Worm (Caenorhabditis elegans): ENCODE measurements around the gene irld-47.

irld-47 gene

DNA sequence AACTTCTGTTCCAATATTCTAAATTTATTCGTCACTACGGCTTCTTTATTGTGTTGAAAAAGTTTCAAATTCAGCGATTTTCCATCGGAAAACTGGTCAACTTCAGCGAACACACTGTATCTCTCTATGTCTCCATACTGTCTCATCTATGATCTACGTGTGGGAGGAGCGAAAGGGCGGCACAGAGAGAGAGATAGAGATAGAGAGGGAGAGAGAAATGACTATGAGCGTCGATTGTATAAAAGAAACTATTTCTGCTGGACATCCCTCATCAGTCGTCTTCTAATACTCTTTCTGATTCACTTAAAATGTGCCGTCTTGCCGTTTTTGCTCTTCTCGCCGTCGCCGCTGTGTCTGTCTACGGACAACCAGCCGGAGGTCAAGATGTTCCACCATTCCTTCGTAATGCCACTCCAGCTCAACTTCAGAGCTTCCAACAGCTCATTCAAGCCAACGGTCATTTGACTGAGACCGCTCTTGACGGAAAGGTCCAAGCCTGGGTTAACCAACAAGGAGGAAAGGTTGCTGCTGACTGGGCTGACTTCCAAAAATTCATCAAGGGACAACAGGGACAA lies 31.9 kb downstream of the irld-47 start, which contains the start of gene srlf-1:
TSS of gene srlf-1 (plus strand) at position 268 of the 575 bp plus-strand sequence.
- TF ChIP-seq rbr-2 (tag; optimal IDR thresholded peaks at IDR 0.05) (no peak), hlh-11 (tag; optimal IDR thresholded peaks at IDR 0.05) (peak; percentile 14), nhr-28 (tag; optimal IDR thresholded peaks at IDR 0.05) (peak; percentile 34), lin-38 (GFP tag; IDR thresholded peaks at IDR 0.05) (no peak), gei-8 (GFP tag; optimal IDR thresholded peaks at IDR 0.05) (peak; percentile 16), snpc-4 (tag; optimal IDR thresholded peaks at IDR 0.05) (no peak), ama-1 (optimal IDR thresholded peaks at IDR 0.05) (peak; percentile 90), mxl-2 (GFP tag; conservative IDR thresholded peaks at IDR 0.05) (0 out of 2 replicates have a peak, but pooled peaks have one; percentile 34)

DNA sequence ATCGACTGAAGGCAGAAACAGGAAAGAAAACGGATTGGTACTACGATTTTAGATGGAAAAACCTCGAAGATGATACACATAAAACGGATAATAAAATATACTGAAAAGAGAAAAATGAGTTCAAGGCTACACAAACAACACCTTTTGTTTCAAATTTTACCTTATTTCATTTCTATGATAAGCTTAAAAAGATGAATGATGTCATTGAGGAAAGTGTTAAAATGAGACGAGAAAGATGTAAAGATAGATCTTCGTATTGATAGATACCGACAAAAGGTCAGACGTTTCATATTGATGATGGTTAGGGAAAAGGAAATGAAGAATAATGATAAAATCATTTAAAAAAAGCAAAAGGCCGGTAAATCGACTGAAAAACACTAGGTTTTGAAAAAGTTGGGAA lies 32.7 kb downstream of the irld-47 start:
- TF ChIP-seq unc-62 (GFP tag; optimal IDR thresholded peaks at IDR 0.05 in 1 of 2): peak in 1 of 2 experiments; percentile 58
- no peak for TF ChIP-seq unc-62 (tag; optimal IDR thresholded peaks at IDR 0.05)
- no peak for TF ChIP-seq spr-3 (GFP tag; optimal IDR thresholded peaks at IDR 0.05)

DNA sequence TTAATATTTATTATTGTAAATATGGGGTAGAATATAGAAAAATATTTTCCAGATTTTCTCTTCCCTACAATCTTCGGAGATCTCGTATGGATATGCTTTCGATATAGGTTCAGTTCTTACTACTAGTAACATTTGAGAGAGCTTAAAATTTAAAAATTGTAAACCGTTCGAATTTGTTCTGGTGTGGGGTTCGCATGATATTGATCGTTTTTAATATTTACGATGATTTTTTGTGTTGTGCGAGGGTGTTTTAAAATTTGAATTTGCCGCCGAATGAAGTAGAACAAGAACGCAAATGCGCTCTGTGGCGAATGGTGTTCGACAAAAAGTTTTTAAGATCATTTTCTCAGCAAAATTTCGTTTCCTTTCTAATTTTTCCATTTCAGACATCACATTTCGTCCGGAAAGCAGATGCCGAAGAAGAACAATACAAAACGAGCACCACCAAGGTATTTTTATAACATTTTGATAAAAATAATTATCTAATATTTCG lies 38.8 kb downstream of the irld-47 start, which contains the start of gene skr-17:
TSS of gene skr-17 (plus strand) at position 51 of the 493 bp plus-strand sequence.
- no peak for TF ChIP-seq nhr-102 (tag; optimal IDR thresholded peaks at IDR 0.05)
- TF ChIP-seq unc-62 (GFP tag; optimal IDR thresholded peaks at IDR 0.05 in 1 of 2): peak in 1 of 2 experiments; percentile 11
- no peak for TF ChIP-seq unc-62 (tag; optimal IDR thresholded peaks at IDR 0.05)
- TF ChIP-seq lin-38 (GFP tag; IDR thresholded peaks at IDR 0.05): peak; percentile 62

ce11 chrII:7781102-7781616 lies 41.2 kb downstream of the irld-47 start, which contains the start of the genes snpc-1.1 and spdl-1:
Gene snpc-1.1, minus strand, starts transcription at chrII:7781301.
Gene spdl-1, plus strand, starts transcription at chrII:7781566.
- TF ChIP-seq ceh-82 (tag; optimal IDR thresholded peaks at IDR 0.05) (no peak), egl-27 (tag; optimal IDR thresholded peaks at IDR 0.05) (no peak), lin-13 (GFP tag; optimal IDR thresholded peaks at IDR 0.05) (no peak), dpl-1 (GFP tag; optimal IDR thresholded peaks at IDR 0.05) (peak; percentile 67), Y105C5A.15 (GFP tag; IDR thresholded peaks at IDR 0.05) (no peak), dmd-8 (GFP tag; IDR thresholded peaks at IDR 0.05) (no peak), snpc-4 (tag; optimal IDR thresholded peaks at IDR 0.05) (no peak), zip-11 (GFP tag; IDR thresholded peaks at IDR 0.05) (no peak), lin-15B (tag; optimal IDR thresholded peaks at IDR 0.05) (no peak), ZK546.5 (tag; optimal IDR thresholded peaks at IDR 0.05) (no peak), F10B5.3 (tag; optimal IDR thresholded peaks at IDR 0.05) (no peak), saeg-2 (GFP tag; IDR thresholded peaks at IDR 0.05) (no peak), nhr-11 (tag; optimal IDR thresholded peaks at IDR 0.05) (no peak), zag-1 (tag; optimal IDR thresholded peaks at IDR 0.05) (no peak), nhr-102 (tag; optimal IDR thresholded peaks at IDR 0.05) (no peak), hlh-30 (tag; optimal IDR thresholded peaks at IDR 0.05; ENCODE audit: insufficient read depth) (no peak), nhr-6 (tag; optimal IDR thresholded peaks at IDR 0.05) (no peak), F26F4.8 (GFP tag; conservative IDR thresholded peaks at IDR 0.05) (no peak), dve-1 (tag; optimal IDR thresholded peaks at IDR 0.05; ENCODE audit: insufficient read depth) (no peak), tag-97 (GFP tag; IDR thresholded peaks at IDR 0.05) (no peak), mep-1 (tag; optimal IDR thresholded peaks at IDR 0.05) (no peak), D1046.2 (GFP tag; IDR thresholded peaks at IDR 0.05) (no peak), zfp-3 (GFP tag; conservative IDR thresholded peaks at IDR 0.05) (no peak), spr-3 (GFP tag; optimal IDR thresholded peaks at IDR 0.05) (no peak), ctbp-1 (GFP tag; IDR thresholded peaks at IDR 0.05) (no peak), lsy-2 (tag; optimal IDR thresholded peaks at IDR 0.05) (peak in 1 of 2 experiments; percentile 41), pha-4 (GFP tag; IDR thresholded peaks at IDR 0.05) (no peak), pha-4 (tag; optimal IDR thresholded peaks at IDR 0.05) (peak; percentile 9), mxl-3 (GFP tag; optimal IDR thresholded peaks at IDR 0.05) (no peak), Y75B8A.6 (GFP tag; IDR thresholded peaks at IDR 0.05) (no peak), spr-1 (tag; optimal IDR thresholded peaks at IDR 0.05) (no peak), F44E2.7 (GFP tag; IDR thresholded peaks at IDR 0.05) (no peak), lin-38 (GFP tag; IDR thresholded peaks at IDR 0.05) (peak; percentile 88), ZK337.2 (GFP tag; IDR thresholded peaks at IDR 0.05) (no peak), ceh-44 (GFP tag; IDR thresholded peaks at IDR 0.05) (no peak), cey-2 (tag; optimal IDR thresholded peaks at IDR 0.05; ENCODE audit: borderline replicate concordance, insufficient read depth) (no peak)
